Worm (Caenorhabditis elegans) whole organism, L3 larva: ENCODE measurements around the gene C54E10.11.

ENCODE experiments used
- aly-2 ChIP-seq: fragments of 150-350 bp; optimal IDR thresholded peaks from 2 replicates; lab custom pipeline; 2014; ENCODE audit warnings: missing biosample characterization, missing genetic modification characterization
- ceh-16 ChIP-seq: sonication (generic microtip); optimal IDR thresholded peaks from 2 replicates; lab custom pipeline; 2017; ENCODE audit warnings: missing biosample characterization, missing genetic modification characterization
- daf-12 ChIP-seq: fragments of 150-350 bp; optimal IDR thresholded peaks from 2 replicates; lab custom pipeline; 2014; ENCODE audit warnings: missing biosample characterization, missing genetic modification reagents, missing genetic modification characterization
- lin-39 ChIP-seq: fragments of 150-350 bp; optimal IDR thresholded peaks from 2 replicates; lab custom pipeline; 2018; ENCODE audit warnings: missing biosample characterization, missing genetic modification reagents, missing genetic modification characterization
- nhr-11 ChIP-seq: fragments of 150-350 bp; optimal IDR thresholded peaks from 2 replicates; lab custom pipeline; 2014; ENCODE audit warnings: missing biosample characterization, missing genetic modification characterization
- nhr-76 ChIP-seq: fragments of 150-350 bp; sonication (generic microtip); optimal IDR thresholded peaks from 5 replicates; lab custom pipeline; 2014; ENCODE audit warnings: missing biosample characterization, missing genetic modification characterization
- tbx-2 ChIP-seq: sonication (generic microtip); optimal IDR thresholded peaks from 2 replicates; lab custom pipeline; 2016; ENCODE audit warnings: mild to moderate bottlenecking, missing genetic modification characterization, missing compliant biosample characterization
- unc-62 ChIP-seq: fragments of 150-350 bp; sonication (generic microtip); optimal IDR thresholded peaks from 4 replicates; lab custom pipeline; 2014; ENCODE audit warnings: missing biosample characterization, missing genetic modification reagents, missing genetic modification characterization
- zag-1 ChIP-seq: fragments of 150-350 bp; optimal IDR thresholded peaks from 2 replicates; lab custom pipeline; 2014; ENCODE audit warnings: missing biosample characterization, missing genetic modification characterization

- TF ChIP-seq ceh-16 (tag; lab: Kevin White, UChicago) (no peak), zag-1 (tag; lab: Kevin White, UChicago) (no peak), unc-62 (no peak), lin-39 (peak; percentile 26), daf-12 (tag; lab: Kevin White, UChicago) (no peak), nhr-11 (no peak), aly-2 (tag; lab: Kevin White, UChicago) (no peak), nhr-76 (no peak), tbx-2 (tag; lab: Kevin White, UChicago) (no peak)
Observed at ce11 chrV:18782747-18783146, 19.2 kb downstream of the C54E10.11 start.
